Fruit fly (Drosophila melanogaster): ENCODE data around the gene CG14443.

DNA sequence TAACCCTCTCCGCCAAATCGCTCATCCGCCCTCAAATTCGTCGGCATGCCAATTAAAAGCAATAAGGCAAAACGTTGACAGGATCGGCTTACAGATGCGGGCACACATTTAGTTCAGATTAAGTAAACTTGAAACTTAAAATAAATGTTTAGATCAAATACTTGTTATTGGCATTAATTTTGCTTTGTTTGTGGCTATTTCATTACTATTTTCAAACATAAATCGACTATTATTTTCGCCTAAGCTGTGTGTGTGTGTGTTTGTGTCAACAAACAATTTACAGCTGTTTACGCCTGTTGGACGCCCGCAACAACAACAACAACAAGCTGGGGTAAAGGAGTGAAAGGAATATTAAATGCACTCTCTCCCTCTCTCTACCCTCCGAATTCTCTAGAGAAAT, 32.6 kb upstream of the CG14443 start:
- no peak for TF ChIP-seq CG8478 (optimal IDR thresholded peaks at IDR 0.05)
- no peak for TF ChIP-seq CTCF (optimal IDR thresholded peaks at IDR 0.05)
